Fruit fly (Drosophila melanogaster) whole organism, embryonic: Measurements from ENCODE around the gene ND-B16.6.
A peak's percentile ranks its signal among the peaks of the same experiment; 100 is the strongest.

ENCODE experiments used
- Atf-2 ChIP-seq: fragments of 200-800 bp; sonication (Bioruptor generic); optimal IDR thresholded peaks from 2 replicates; lab custom pipeline; 2016; ENCODE audit warnings: missing biosample characterization, missing genetic modification characterization
- Bdp1 ChIP-seq: fragments of 200-800 bp; sonication (Bioruptor generic); optimal IDR thresholded peaks from 3 replicates; lab custom pipeline; 2016; ENCODE audit warnings: missing biosample characterization, missing genetic modification characterization
- C15 ChIP-seq: fragments of 200-800 bp; sonication (Bioruptor generic); IDR thresholded peaks from 3 replicates; pipeline ENCODE4 v1.3.6; 2022; ENCODE audit warnings: missing biosample characterization, missing genetic modification characterization
- CG10209 ChIP-seq: fragments of 200-800 bp; sonication (Bioruptor generic); optimal IDR thresholded peaks from 3 replicates; lab custom pipeline; 2017; ENCODE audit warnings: missing biosample characterization, mild to moderate bottlenecking, missing genetic modification characterization, missing genetic modification reagents
- CG11247 ChIP-seq: fragments of 200-800 bp; sonication (Bioruptor generic); IDR thresholded peaks from 2 replicates; pipeline ENCODE4 v1.3.6; 2022; ENCODE audit warnings: missing biosample characterization, missing genetic modification characterization
- CG12071 ChIP-seq: fragments of 200-800 bp; sonication (Bioruptor generic); optimal IDR thresholded peaks from 3 replicates; lab custom pipeline; 2018; ENCODE audit warnings: missing biosample characterization, mild to moderate bottlenecking, missing genetic modification characterization
- CG12769 ChIP-seq: fragments of 200-800 bp; sonication (Bioruptor generic); optimal IDR thresholded peaks from 2 replicates; lab custom pipeline; 2019; ENCODE audit warnings: missing biosample characterization, mild to moderate bottlenecking, missing genetic modification characterization, moderate library complexity
- CG13424 ChIP-seq: fragments of 200-800 bp; sonication (Bioruptor generic); optimal IDR thresholded peaks from 2 replicates; lab custom pipeline; 2019; ENCODE audit warnings: missing biosample characterization, mild to moderate bottlenecking, missing genetic modification characterization, moderate library complexity
- CG17802 ChIP-seq: fragments of 200-800 bp; sonication (Bioruptor generic); optimal IDR thresholded peaks from 2 replicates; lab custom pipeline; 2018; ENCODE audit warnings: missing biosample characterization, mild to moderate bottlenecking, missing genetic modification characterization, moderate library complexity
- CG1792 ChIP-seq: fragments of 200-800 bp; sonication (Bioruptor generic); optimal IDR thresholded peaks from 2 replicates; lab custom pipeline; 2016; ENCODE audit warnings: missing biosample characterization, missing genetic modification characterization
- CG18476 ChIP-seq: fragments of 200-800 bp; sonication (Bioruptor generic); optimal IDR thresholded peaks from 2 replicates; lab custom pipeline; 2016; ENCODE audit warnings: missing biosample characterization, mild to moderate bottlenecking, missing genetic modification characterization
- CG2202 ChIP-seq: fragments of 200-800 bp; sonication (Bioruptor generic); optimal IDR thresholded peaks from 2 replicates; lab custom pipeline; 2018; ENCODE audit warnings: missing biosample characterization, mild to moderate bottlenecking, missing genetic modification characterization
- CG2678 ChIP-seq: fragments of 200-800 bp; sonication (Bioruptor generic); optimal IDR thresholded peaks from 3 replicates; lab custom pipeline; 2019; ENCODE audit warnings: missing biosample characterization, mild to moderate bottlenecking, missing genetic modification characterization, moderate library complexity
- CG2875 ChIP-seq: fragments of 200-800 bp; sonication (Bioruptor generic); optimal IDR thresholded peaks from 2 replicates; lab custom pipeline; 2017; ENCODE audit warnings: missing biosample characterization, mild to moderate bottlenecking, missing genetic modification characterization, missing genetic modification reagents
- CG30431 ChIP-seq: fragments of 200-800 bp; sonication (Bioruptor generic); optimal IDR thresholded peaks from 2 replicates; lab custom pipeline; 2017; ENCODE audit warnings: missing biosample characterization, missing genetic modification characterization
- CG32767 ChIP-seq: fragments of 200-800 bp; sonication (Bioruptor generic); IDR thresholded peaks from 2 replicates; pipeline ENCODE4 v1.3.6; 2022; ENCODE audit warnings: missing biosample characterization, missing genetic modification characterization
- CG32772 ChIP-seq: fragments of 200-800 bp; sonication (Bioruptor generic); IDR thresholded peaks from 2 replicates; pipeline ENCODE4 v1.3.6; 2022; ENCODE audit warnings: missing biosample characterization, missing genetic modification characterization
- CG4424 ChIP-seq: fragments of 200-800 bp; sonication (Bioruptor generic); optimal IDR thresholded peaks from 3 replicates; lab custom pipeline; 2016; ENCODE audit warnings: missing biosample characterization, missing genetic modification characterization
- CG4707 ChIP-seq: fragments of 200-800 bp; sonication (Bioruptor generic); optimal IDR thresholded peaks from 2 replicates; lab custom pipeline; 2018; ENCODE audit warnings: missing biosample characterization, mild to moderate bottlenecking, missing genetic modification characterization, moderate library complexity
- CG6683 ChIP-seq: fragments of 200-800 bp; sonication (Bioruptor generic); optimal IDR thresholded peaks from 2 replicates; lab custom pipeline; 2017; ENCODE audit warnings: missing biosample characterization, mild to moderate bottlenecking, missing genetic modification characterization, missing genetic modification reagents
- CG6765 ChIP-seq: fragments of 200-800 bp; sonication (Bioruptor generic); optimal IDR thresholded peaks from 3 replicates; lab custom pipeline; 2017; ENCODE audit warnings: missing biosample characterization, mild to moderate bottlenecking, missing genetic modification characterization
- CG7271 ChIP-seq: fragments of 200-800 bp; sonication (Bioruptor generic); optimal IDR thresholded peaks from 2 replicates; lab custom pipeline; 2018; ENCODE audit warnings: missing biosample characterization, mild to moderate bottlenecking, missing genetic modification characterization, moderate library complexity
- CG7786 ChIP-seq: fragments of 200-800 bp; sonication (Bioruptor generic); optimal IDR thresholded peaks from 2 replicates; lab custom pipeline; 2016; ENCODE audit warnings: missing biosample characterization, missing genetic modification characterization
- CG8478 ChIP-seq: fragments of >200 bp; optimal IDR thresholded peaks from 2 replicates; lab custom pipeline; 2018
- CG9876 ChIP-seq: fragments of 200-800 bp; sonication (Bioruptor generic); optimal IDR thresholded peaks from 2 replicates; lab custom pipeline; 2016; ENCODE audit warnings: missing biosample characterization, missing genetic modification characterization
- Chrac-16 ChIP-seq: fragments of 200-800 bp; sonication (Bioruptor generic); optimal IDR thresholded peaks from 3 replicates; lab custom pipeline; 2016; ENCODE audit warnings: missing biosample characterization, missing genetic modification characterization
- D ChIP-seq, 2 experiments: fragments of 200-800 bp in 1 of 2; fragments of >200 bp in 1 of 2; sonication (Bioruptor generic) in 1 of 2; optimal IDR thresholded peaks; 2 replicates in 1 of 2; 3 replicates in 1 of 2; lab custom pipeline; 2017; ENCODE audit warnings: mild to moderate bottlenecking in 1 of 2, missing biosample characterization in 1 of 2, missing genetic modification characterization in 1 of 2, missing genetic modification reagents in 1 of 2
- Deaf1 ChIP-seq: fragments of 200-800 bp; optimal IDR thresholded peaks from 3 replicates; lab custom pipeline; 2019; ENCODE audit warnings: missing biosample characterization, mild to moderate bottlenecking, missing genetic modification characterization, moderate library complexity
- Drgx ChIP-seq: fragments of 200-800 bp; sonication (Bioruptor generic); IDR thresholded peaks from 2 replicates; pipeline ENCODE4 v1.3.6; 2022; ENCODE audit warnings: missing biosample characterization, missing genetic modification characterization
- Ets97D ChIP-seq: fragments of 200-800 bp; sonication (Bioruptor generic); optimal IDR thresholded peaks from 3 replicates; lab custom pipeline; 2016; ENCODE audit warnings: missing biosample characterization, missing genetic modification characterization
- HLH3B ChIP-seq: fragments of 200-800 bp; sonication (Bioruptor generic); IDR thresholded peaks from 2 replicates; pipeline ENCODE4 v1.3.6; 2022; ENCODE audit warnings: missing biosample characterization, missing genetic modification characterization
- Hr39 ChIP-seq: fragments of >200 bp; optimal IDR thresholded peaks from 2 replicates; lab custom pipeline; 2017
- Jarid2 ChIP-seq: fragments of 200-800 bp; sonication (Bioruptor generic); optimal IDR thresholded peaks from 3 replicates; lab custom pipeline; 2017; ENCODE audit warnings: mild to moderate bottlenecking, missing biosample characterization, missing genetic modification reagents, missing genetic modification characterization
- MESR4 ChIP-seq: fragments of 200-800 bp; sonication (Bioruptor generic); optimal IDR thresholded peaks from 2 replicates; lab custom pipeline; 2018; ENCODE audit warnings: missing biosample characterization, mild to moderate bottlenecking, missing genetic modification characterization, moderate library complexity
- Ptx1 ChIP-seq: fragments of 200-800 bp; sonication (Bioruptor generic); IDR thresholded peaks from 2 replicates; pipeline ENCODE4 v1.3.6; 2022; ENCODE audit warnings: missing biosample characterization, missing genetic modification characterization
- YL-1 ChIP-seq: fragments of 200-800 bp; sonication (Bioruptor generic); optimal IDR thresholded peaks from 3 replicates; lab custom pipeline; 2017; ENCODE audit warnings: missing biosample characterization, mild to moderate bottlenecking, missing genetic modification characterization
- ara ChIP-seq: fragments of 200-800 bp; sonication (Bioruptor generic); IDR thresholded peaks from 2 replicates; pipeline ENCODE4 v1.3.6; 2022; ENCODE audit warnings: missing biosample characterization, missing genetic modification characterization
- bab2 ChIP-seq: fragments of 200-800 bp; sonication (Bioruptor generic); optimal IDR thresholded peaks from 2 replicates; lab custom pipeline; 2016; ENCODE audit warnings: missing biosample characterization, missing genetic modification characterization
- corto ChIP-seq: fragments of 200-800 bp; sonication (Bioruptor generic); optimal IDR thresholded peaks from 2 replicates; lab custom pipeline; 2016; ENCODE audit warnings: missing biosample characterization, mild to moderate bottlenecking, missing genetic modification characterization, moderate library complexity
- crp ChIP-seq, 2 experiments: fragments of 200-800 bp; sonication (Bioruptor generic); optimal IDR thresholded peaks; 2 replicates in 1 of 2; 3 replicates in 1 of 2; lab custom pipeline; 2017; ENCODE audit warnings: missing biosample characterization in 2 of 2, missing genetic modification characterization in 2 of 2, mild to moderate bottlenecking in 1 of 2, moderate library complexity in 1 of 2
- dimm ChIP-seq: fragments of 200-800 bp; sonication (Bioruptor generic); IDR thresholded peaks from 2 replicates; pipeline ENCODE4 v1.3.6; 2022; ENCODE audit warnings: missing biosample characterization, missing genetic modification characterization
- dmrt99B ChIP-seq: fragments of 200-800 bp; sonication (Bioruptor generic); optimal IDR thresholded peaks from 2 replicates; lab custom pipeline; 2018; ENCODE audit warnings: missing biosample characterization, mild to moderate bottlenecking, missing genetic modification characterization, moderate library complexity
- dpn ChIP-seq, 2 experiments: fragments of 200-800 bp; sonication (Bioruptor generic); optimal IDR thresholded peaks; 3 replicates each; lab custom pipeline; 2016; ENCODE audit warnings: missing biosample characterization in 2 of 2, missing genetic modification characterization in 2 of 2
- fru ChIP-seq: fragments of >200 bp; optimal IDR thresholded peaks from 2 replicates; lab custom pipeline; 2017
- gce ChIP-seq: fragments of 200-800 bp; sonication (Bioruptor generic); IDR thresholded peaks from 3 replicates; pipeline ENCODE4 v1.3.6; 2022; ENCODE audit warnings: missing biosample characterization, missing genetic modification characterization
- hth ChIP-seq: fragments of >200 bp; optimal IDR thresholded peaks from 2 replicates; lab custom pipeline; 2017; ENCODE audit warnings: inconsistent platforms
- nau ChIP-seq: fragments of 200-800 bp; sonication (Bioruptor generic); optimal IDR thresholded peaks from 3 replicates; lab custom pipeline; 2017; ENCODE audit warnings: missing biosample characterization, mild to moderate bottlenecking, missing genetic modification characterization, missing genetic modification reagents
- onecut ChIP-seq: fragments of 200-800 bp; sonication (Bioruptor generic); IDR thresholded peaks from 2 replicates; pipeline ENCODE4 v1.3.6; 2022; ENCODE audit warnings: missing biosample characterization, missing genetic modification characterization
- phol ChIP-seq: fragments of 200-800 bp; sonication (Bioruptor generic); optimal IDR thresholded peaks from 3 replicates; lab custom pipeline; 2018; ENCODE audit warnings: missing biosample characterization, mild to moderate bottlenecking, missing genetic modification characterization, moderate library complexity
- seq ChIP-seq: fragments of 200-800 bp; sonication (Bioruptor generic); IDR thresholded peaks from 2 replicates; pipeline ENCODE4 v1.3.6; 2022; ENCODE audit warnings: missing biosample characterization, missing genetic modification characterization
- sna ChIP-seq: fragments of 200-800 bp; sonication (Bioruptor generic); IDR thresholded peaks from 2 replicates; pipeline ENCODE4 v1.3.6; 2022; ENCODE audit warnings: missing biosample characterization, missing genetic modification characterization; ENCODE audit not compliant: partially characterized antibody

The ND-B16.6 gene

dm6 chrX:6346926-6347367, 3.3 kb downstream of the ND-B16.6 start, which contains the start of gene CG3847 (continued):
- TF ChIP-seq dimm (GFP tag; lab: Robert Waterston, UW) (no peak), CG4707 (GFP tag; lab: Kevin White, UChicago) (no peak), sna (GFP tag; lab: Robert Waterston, UW) (peak; percentile 46; the same call in 1 of the 2 replicates), Drgx (GFP tag; lab: Robert Waterston, UW) (no peak), CG8478 (lab: Kevin White, UChicago) (no peak), C15 (GFP tag; lab: Robert Waterston, UW) (no peak), crp (GFP tag; optimal IDR thresholded peaks at IDR 0.05; lab: Kevin White, UChicago) (peak in 1 of 2 experiments; percentile 54), CG7786 (GFP tag; lab: Kevin White, UChicago) (peak; percentile 35), phol (peak; percentile 99), CG12071 (GFP tag; lab: Kevin White, UChicago) (no peak), corto (no peak), Hr39 (lab: Kevin White, UChicago) (no peak), CG2202 (no peak), CG32767 (GFP tag; lab: Robert Waterston, UW) (no peak), CG9876 (no peak), nau (GFP tag; lab: Kevin White, UChicago) (peak; percentile 11), CG1792 (GFP tag; lab: Kevin White, UChicago) (no peak), CG12769 (tag; lab: Kevin White, UChicago) (peak; percentile 45), CG17802 (tag; lab: Kevin White, UChicago) (no peak), CG7271 (tag; lab: Kevin White, UChicago) (peak; percentile 55), CG30431 (no peak), onecut (GFP tag; lab: Robert Waterston, UW) (0 out of 2 replicates have a peak, but pooled peaks have one; percentile 11), CG10209 (peak; percentile 26), MESR4 (GFP tag; lab: Kevin White, UChicago) (peak; percentile 95), Ets97D (GFP tag; lab: Kevin White, UChicago) (peak; percentile 96), Bdp1 (GFP tag; lab: Kevin White, UChicago) (no peak), seq (no peak), hth (no peak), dmrt99B (tag; lab: Kevin White, UChicago) (no peak), gce (GFP tag; lab: Robert Waterston, UW) (no peak), Jarid2 (GFP tag; lab: Kevin White, UChicago) (peak; percentile 2), CG2875 (GFP tag; lab: Kevin White, UChicago) (no peak), CG18476 (GFP tag; lab: Kevin White, UChicago) (no peak), Atf-2 (no peak), Ptx1 (0 out of 2 replicates have a peak, but pooled peaks have one; percentile 31), CG32772 (GFP tag; lab: Robert Waterston, UW) (no peak), YL-1 (peak; percentile 89), dpn (GFP tag; optimal IDR thresholded peaks at IDR 0.05; lab: Kevin White, UChicago) (peak; percentile 58 to 60), CG2678 (tag; lab: Kevin White, UChicago) (peak; percentile 6), Chrac-16 (GFP tag; lab: Kevin White, UChicago) (no peak), CG13424 (tag; lab: Kevin White, UChicago) (peak; percentile 18), HLH3B (GFP tag; lab: Robert Waterston, UW) (no peak), D (optimal IDR thresholded peaks at IDR 0.05; lab: Kevin White, UChicago) (no peak), D (GFP tag; optimal IDR thresholded peaks at IDR 0.05; lab: Kevin White, UChicago) (no peak), bab2 (no peak), Deaf1 (peak; percentile 16), ara (no peak), fru (no peak), CG6683 (GFP tag; lab: Kevin White, UChicago) (no peak), CG6765 (peak; percentile 34), CG4424 (GFP tag; lab: Kevin White, UChicago) (no peak), CG11247 (GFP tag; lab: Robert Waterston, UW) (0 out of 2 replicates have a peak, but pooled peaks have one; percentile 12)
